Worm (Caenorhabditis elegans): Measurements from ENCODE around the gene M01E10.3.

Gene M01E10.3

DNA sequence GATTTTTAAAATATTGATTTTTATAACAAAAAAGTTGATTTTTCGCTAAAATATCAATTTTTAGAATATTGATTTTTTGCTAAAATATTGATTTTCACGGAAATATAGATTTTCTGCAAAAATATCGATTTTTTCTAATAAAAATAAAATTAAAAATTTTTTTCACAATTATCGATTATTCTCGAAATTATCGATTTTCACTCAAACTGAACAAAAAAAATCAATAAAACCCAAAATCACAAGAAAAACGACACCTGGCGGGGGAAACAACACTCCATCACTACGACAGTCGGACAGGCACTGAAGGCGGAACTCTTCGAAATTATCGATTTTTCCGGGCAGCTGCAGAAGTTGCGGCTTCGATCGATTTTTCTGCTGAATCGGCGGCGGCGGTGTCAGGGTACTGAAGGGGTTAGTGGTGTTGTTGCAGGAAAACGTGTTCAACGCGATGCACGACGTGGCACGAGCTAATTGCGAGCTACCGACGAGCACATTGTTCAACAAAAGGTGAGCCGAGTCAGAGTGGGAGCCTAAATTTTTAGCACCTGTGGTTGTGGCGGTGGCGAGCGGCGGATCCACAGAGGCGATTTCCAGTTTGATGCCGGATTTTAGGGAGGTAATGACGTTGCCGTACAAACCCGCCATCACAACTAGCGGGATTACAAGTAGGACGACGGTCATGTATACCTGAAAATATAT is 40.7 kb downstream of the M01E10.3 start:
- TF ChIP-seq unc-39 (tag; optimal IDR thresholded peaks at IDR 0.05) (no peak), tbx-8 (GFP tag; optimal IDR thresholded peaks at IDR 0.05) (no peak), ham-2 (GFP tag; optimal IDR thresholded peaks at IDR 0.05) (no peak), zip-8 (tag; optimal IDR thresholded peaks at IDR 0.05) (no peak), nhr-12 (tag; optimal IDR thresholded peaks at IDR 0.05) (no peak), M03D4.4 (tag; optimal IDR thresholded peaks at IDR 0.05) (no peak), lin-13 (tag; optimal IDR thresholded peaks at IDR 0.05) (no peak), sptf-1 (tag; optimal IDR thresholded peaks at IDR 0.05) (no peak)

- no peak for TF ChIP-seq mab-5 (tag; optimal IDR thresholded peaks at IDR 0.05)
- no peak for TF ChIP-seq elt-1 (tag; optimal IDR thresholded peaks at IDR 0.05; ENCODE audit: borderline replicate concordance, insufficient read depth)
- TF ChIP-seq cnd-1 (tag; optimal IDR thresholded peaks at IDR 0.05) = no peak
- no peak for TF ChIP-seq flh-1 (GFP tag; optimal IDR thresholded peaks at IDR 0.05)
- no peak for TF ChIP-seq ztf-11 (tag; optimal IDR thresholded peaks at IDR 0.05)
- TF ChIP-seq pha-4 (tag; optimal IDR thresholded peaks at IDR 0.05) = no peak
- TF ChIP-seq nhr-2 (tag; optimal IDR thresholded peaks at IDR 0.05) = no peak
- TF ChIP-seq nhr-76 (tag; optimal IDR thresholded peaks at IDR 0.05) = no peak
- TF ChIP-seq bed-3 (GFP tag; optimal IDR thresholded peaks at IDR 0.05) = no peak
Measured at ce11 chrIII:2012561-2012960, 41.4 kb downstream of the M01E10.3 start.

DNA sequence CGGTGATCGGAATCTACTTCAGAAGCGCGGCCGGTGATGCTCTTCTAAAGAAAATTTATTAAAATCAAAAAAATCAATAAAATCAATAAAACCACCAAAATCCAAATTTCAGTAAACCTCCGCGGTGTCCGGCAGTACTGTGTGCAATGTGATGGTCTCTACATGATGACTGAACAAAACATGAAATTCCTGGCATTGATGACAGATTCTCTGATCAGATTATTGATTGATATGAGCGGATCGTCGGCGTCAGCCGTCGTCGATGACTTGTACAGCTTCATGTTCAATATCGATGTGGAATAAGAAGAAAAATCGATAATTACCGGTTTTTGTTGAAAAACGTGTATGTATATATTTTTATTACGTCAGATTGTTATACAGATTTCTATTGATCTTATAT is 45.1 kb downstream of the M01E10.3 start:
- no peak for TF ChIP-seq nhr-12 (tag; optimal IDR thresholded peaks at IDR 0.05)
- no peak for TF ChIP-seq unc-39 (tag; optimal IDR thresholded peaks at IDR 0.05)
- no peak for TF ChIP-seq sem-2 (GFP tag; optimal IDR thresholded peaks at IDR 0.05)
- no peak for TF ChIP-seq ceh-43 (GFP tag; optimal IDR thresholded peaks at IDR 0.05)
- TF ChIP-seq ham-2 (GFP tag; optimal IDR thresholded peaks at IDR 0.05) = no peak
- no peak for TF ChIP-seq ceh-39 (tag; optimal IDR thresholded peaks at IDR 0.05)
- TF ChIP-seq nhr-237 (tag; optimal IDR thresholded peaks at IDR 0.05) = no peak
- no peak for TF ChIP-seq drap-1 (GFP tag; optimal IDR thresholded peaks at IDR 0.05)
- no peak for TF ChIP-seq bed-3 (GFP tag; optimal IDR thresholded peaks at IDR 0.05)
- TF ChIP-seq mab-5 (tag; optimal IDR thresholded peaks at IDR 0.05) = no peak
- TF ChIP-seq elt-3 (tag; optimal IDR thresholded peaks at IDR 0.05) = no peak
- TF ChIP-seq unc-120 (tag; optimal IDR thresholded peaks at IDR 0.05; ENCODE audit: poor library complexity, severe bottlenecking) = no peak
- TF ChIP-seq lin-13 (tag; optimal IDR thresholded peaks at IDR 0.05) = no peak
- TF ChIP-seq ces-1 (GFP tag; optimal IDR thresholded peaks at IDR 0.05) = no peak
- TF ChIP-seq snpc-4 (tag; optimal IDR thresholded peaks at IDR 0.05) = no peak

- no peak for TF ChIP-seq tbx-8 (GFP tag; optimal IDR thresholded peaks at IDR 0.05)
- no peak for TF ChIP-seq sem-2 (GFP tag; optimal IDR thresholded peaks at IDR 0.05)
- TF ChIP-seq snpc-4 (tag; optimal IDR thresholded peaks at IDR 0.05) = no peak
- no peak for TF ChIP-seq nhr-76 (tag; optimal IDR thresholded peaks at IDR 0.05)
- TF ChIP-seq lsy-2 (tag; optimal IDR thresholded peaks at IDR 0.05) = no peak
- TF ChIP-seq pha-4 (tag; optimal IDR thresholded peaks at IDR 0.05) = no peak
- TF ChIP-seq nhr-12 (tag; optimal IDR thresholded peaks at IDR 0.05) = no peak
- no peak for TF ChIP-seq sptf-1 (tag; optimal IDR thresholded peaks at IDR 0.05)
- TF ChIP-seq bed-3 (GFP tag; optimal IDR thresholded peaks at IDR 0.05) = no peak
Measured at ce11 chrIII:2008334-2008733, 45.6 kb downstream of the M01E10.3 start.

- TF ChIP-seq sptf-1 (tag; optimal IDR thresholded peaks at IDR 0.05) = no peak
- no peak for TF ChIP-seq bed-3 (GFP tag; optimal IDR thresholded peaks at IDR 0.05)
- TF ChIP-seq ces-1 (GFP tag; optimal IDR thresholded peaks at IDR 0.05) = no peak
- no peak for TF ChIP-seq elt-3 (tag; optimal IDR thresholded peaks at IDR 0.05)
- TF ChIP-seq zip-8 (tag; optimal IDR thresholded peaks at IDR 0.05) = no peak
- TF ChIP-seq mls-2 (tag; optimal IDR thresholded peaks at IDR 0.05) = no peak
- TF ChIP-seq snpc-4 (tag; optimal IDR thresholded peaks at IDR 0.05) = no peak
- no peak for TF ChIP-seq nhr-76 (tag; optimal IDR thresholded peaks at IDR 0.05)
- no peak for TF ChIP-seq nhr-2 (tag; optimal IDR thresholded peaks at IDR 0.05)
Measured at ce11 chrIII:2006937-2007336, 47.0 kb downstream of the M01E10.3 start.

DNA sequence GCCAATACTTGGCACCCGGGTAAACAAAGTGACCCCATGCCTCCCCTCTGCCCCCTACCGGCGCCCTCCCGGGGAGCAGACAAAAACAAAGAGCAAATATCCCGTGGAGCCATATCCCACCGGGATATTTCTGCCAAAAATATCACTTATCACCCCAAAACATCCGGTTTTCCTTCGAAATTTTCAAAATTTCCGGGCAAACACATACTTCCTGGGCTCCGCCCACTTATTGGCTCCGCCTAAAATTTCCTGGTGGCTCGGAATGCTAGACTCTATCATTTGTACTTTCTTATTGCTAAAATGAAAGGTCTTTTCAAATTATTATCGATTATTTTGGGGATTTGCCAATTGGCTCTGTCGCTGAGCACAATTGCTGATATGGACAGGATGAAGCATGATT is 48.3 kb downstream of the M01E10.3 start, which contains the start of gene Y39A3B.1:
TSS of gene Y39A3B.1 (plus strand) at position 301 of the 400 bp plus-strand sequence.
- TF ChIP-seq tbx-8 (GFP tag; optimal IDR thresholded peaks at IDR 0.05) (no peak), mab-5 (tag; optimal IDR thresholded peaks at IDR 0.05) (no peak), ztf-11 (tag; optimal IDR thresholded peaks at IDR 0.05) (no peak), snpc-4 (tag; optimal IDR thresholded peaks at IDR 0.05) (no peak), pha-4 (tag; optimal IDR thresholded peaks at IDR 0.05) (no peak), sptf-1 (tag; optimal IDR thresholded peaks at IDR 0.05) (no peak), unc-62 (GFP tag; optimal IDR thresholded peaks at IDR 0.05) (no peak), M03D4.4 (tag; optimal IDR thresholded peaks at IDR 0.05) (no peak), lin-13 (tag; optimal IDR thresholded peaks at IDR 0.05) (no peak), ces-1 (GFP tag; optimal IDR thresholded peaks at IDR 0.05) (no peak), drap-1 (GFP tag; optimal IDR thresholded peaks at IDR 0.05) (no peak), nhr-28 (tag; optimal IDR thresholded peaks at IDR 0.05) (no peak), blmp-1 (tag; optimal IDR thresholded peaks at IDR 0.05) (no peak), nhr-237 (tag; optimal IDR thresholded peaks at IDR 0.05) (no peak), zip-8 (tag; optimal IDR thresholded peaks at IDR 0.05) (no peak), flh-1 (GFP tag; optimal IDR thresholded peaks at IDR 0.05) (no peak)

Data from whole organism, mixed stage, embryonic.